Fruit fly (Drosophila melanogaster): Measurements from ENCODE around the gene Pomp.

DNA sequence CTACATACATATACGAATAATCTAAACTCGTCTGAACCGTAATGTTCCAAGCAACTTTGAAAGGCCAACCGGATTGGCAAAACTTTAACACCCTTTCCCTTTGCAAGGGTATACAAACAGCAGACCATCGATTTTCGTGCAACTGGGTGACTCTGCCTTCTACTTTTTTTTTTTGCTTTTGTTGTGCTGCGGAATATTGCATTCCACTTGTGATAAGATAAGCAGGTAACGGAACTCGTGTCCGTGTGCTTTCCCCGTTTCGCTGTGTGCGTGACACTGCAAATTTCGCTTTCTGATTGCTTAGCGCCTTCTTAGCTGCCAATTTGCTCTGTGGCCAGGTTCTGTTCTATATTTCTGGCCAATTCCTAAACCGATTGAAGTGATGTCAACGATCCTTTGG lies 26.5 kb upstream of the Pomp start:
- no peak for TF ChIP-seq CG8478 (optimal IDR thresholded peaks at IDR 0.05)
- TF ChIP-seq CTCF (optimal IDR thresholded peaks at IDR 0.05) = no peak

All from S2 (cell line).